Worm (Caenorhabditis elegans) whole organism, late embryonic: Measurements from ENCODE around the gene cyp-14A2.

Source experiments
- dmd-4 ChIP-seq: sonication (generic microtip); optimal IDR thresholded peaks from 2 replicates; lab custom pipeline; 2016; ENCODE audit warnings: borderline replicate concordance, missing genetic modification characterization, missing compliant biosample characterization
- fkh-10 ChIP-seq: fragments of 150-350 bp; optimal IDR thresholded peaks from 2 replicates; lab custom pipeline; 2014; ENCODE audit warnings: missing biosample characterization, missing genetic modification reagents, missing genetic modification characterization
- gmeb-2 ChIP-seq: sonication (generic microtip); optimal IDR thresholded peaks from 2 replicates; lab custom pipeline; 2016; ENCODE audit warnings: missing genetic modification characterization, inconsistent platforms, missing compliant biosample characterization
- lin-11 ChIP-seq: fragments of 200-800 bp; sonication (Bioruptor generic); optimal IDR thresholded peaks from 2 replicates; lab custom pipeline; 2018; ENCODE audit warnings: mild to moderate bottlenecking, missing genetic modification characterization, missing compliant biosample characterization
- pqm-1 ChIP-seq: sonication (generic microtip); optimal IDR thresholded peaks from 2 replicates; lab custom pipeline; 2016; ENCODE audit warnings: missing genetic modification characterization, missing compliant biosample characterization
- tbx-2 ChIP-seq: sonication (generic microtip); optimal IDR thresholded peaks from 2 replicates; lab custom pipeline; 2016; ENCODE audit warnings: missing genetic modification characterization, missing compliant biosample characterization

DNA sequence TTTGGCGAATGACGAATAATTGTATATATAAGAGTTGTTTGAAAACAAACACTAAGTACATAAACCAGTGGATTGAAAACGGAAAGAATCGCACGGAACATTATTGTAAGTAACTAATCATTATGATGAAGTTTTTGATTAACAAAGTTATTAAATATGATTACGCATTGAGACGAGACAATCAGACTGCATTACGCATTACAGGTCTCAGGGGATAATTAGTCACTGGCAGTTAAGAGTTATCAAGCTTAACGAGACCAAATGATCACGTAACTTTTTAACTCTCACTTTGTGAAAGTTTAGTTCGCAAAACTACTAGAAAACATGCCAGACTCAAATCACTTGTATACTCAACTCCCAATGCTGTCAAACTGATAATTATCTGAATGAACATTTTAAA, 33.9 kb upstream of the cyp-14A2 start, which contains the start of gene srd-42:
- TF ChIP-seq lin-11 (tag; lab: Kevin White, UChicago): no peak
- TF ChIP-seq pqm-1: no peak
- TF ChIP-seq tbx-2 (tag; lab: Kevin White, UChicago): no peak
- no peak for TF ChIP-seq gmeb-2 (tag; lab: Kevin White, UChicago)
- TF ChIP-seq dmd-4 (tag; lab: Kevin White, UChicago): no peak
- no peak for TF ChIP-seq fkh-10 (GFP tag; lab: Kevin White, UChicago)
